Fruit fly (Drosophila melanogaster) whole organism, adult: ENCODE data around the gene CG1722.

Source experiments
- CG33017 ChIP-seq: fragments of 200-800 bp; sonication (Bioruptor generic); optimal IDR thresholded peaks from 2 replicates; lab custom pipeline; 2018; ENCODE audit warnings: missing biosample characterization, mild to moderate bottlenecking, missing genetic modification characterization, moderate library complexity
- Hr96 ChIP-seq: fragments of 200-800 bp; sonication (Bioruptor generic); optimal IDR thresholded peaks from 2 replicates; lab custom pipeline; 2016; ENCODE audit warnings: missing biosample characterization, missing genetic modification characterization
- Mnt ChIP-seq: fragments of 200-800 bp; sonication (Bioruptor generic); optimal IDR thresholded peaks from 2 replicates; lab custom pipeline; 2016; ENCODE audit warnings: missing biosample characterization, mild to moderate bottlenecking, missing genetic modification characterization
- cnc ChIP-seq, 2 experiments: fragments of >200 bp; optimal IDR thresholded peaks; 2 replicates each; lab custom pipeline; 2017
- tj ChIP-seq: fragments of 200-800 bp; sonication (Bioruptor generic); optimal IDR thresholded peaks from 3 replicates; lab custom pipeline; 2017; ENCODE audit warnings: missing biosample characterization, mild to moderate bottlenecking, missing genetic modification characterization, moderate library complexity

- TF ChIP-seq CG33017 (tag; lab: Kevin White, UChicago) (no peak), Mnt (GFP tag; lab: Kevin White, UChicago) (peak; percentile 85), Hr96 (GFP tag; lab: Kevin White, UChicago) (peak; percentile 47), cnc (optimal IDR thresholded peaks at IDR 0.05; lab: Kevin White, UChicago) (no peak), tj (GFP tag; lab: Kevin White, UChicago) (peak; percentile 90)
These were observed 30.3 kb upstream of the CG1722 start, which contains the start of gene Mnr for dm6 chrX:21281039-21281911.
